Worm (Caenorhabditis elegans) whole organism, L4/young adult: ENCODE results near the gene srw-68.

Experiments used
- W03F9.2 ChIP-seq: fragments of 150-350 bp; optimal IDR thresholded peaks from 2 replicates; lab custom pipeline; 2014; ENCODE audit warnings: missing biosample characterization, missing genetic modification characterization
- dao-5 ChIP-seq: sonication (generic microtip); optimal IDR thresholded peaks from 2 replicates; lab custom pipeline; 2016; ENCODE audit warnings: missing genotype, missing genetic modification characterization, moderate library complexity, missing compliant biosample characterization
- him-1 ChIP-seq: sonication (generic microtip); optimal IDR thresholded peaks from 2 replicates; lab custom pipeline; 2016; ENCODE audit warnings: missing genotype, missing genetic modification reagents, missing genetic modification characterization, missing compliant biosample characterization

Gene srw-68

DNA sequence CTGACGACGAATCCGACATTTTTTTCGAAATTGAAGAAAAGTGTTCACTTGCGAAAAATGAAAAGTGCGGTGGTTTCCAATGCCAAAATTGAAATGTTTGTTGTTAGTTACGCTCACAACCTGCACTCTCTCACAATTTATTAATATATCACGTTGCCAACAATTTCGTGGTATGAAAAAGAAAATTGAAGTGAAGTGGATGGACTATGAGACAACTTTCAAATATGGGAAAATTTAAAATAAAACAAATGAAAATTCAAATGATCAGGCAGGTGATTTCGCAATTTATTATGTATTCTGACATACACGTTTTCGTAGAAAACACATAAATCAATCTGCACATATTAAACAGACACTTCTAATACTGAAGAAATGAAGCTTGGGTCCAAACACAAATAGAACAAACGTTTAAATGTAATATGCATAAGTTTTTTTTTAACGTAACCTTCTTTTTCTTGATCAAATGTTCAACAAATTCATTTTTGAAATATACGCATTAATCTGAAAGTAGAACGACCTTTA lies 40.4 kb downstream of the srw-68 start, which contains the start of gene srp-6:
Gene srp-6 (minus strand): TSS at position 51 of the 522 bp plus-strand sequence.
- no peak for TF ChIP-seq him-1 (tag; lab: Kevin White, UChicago)

DNA sequence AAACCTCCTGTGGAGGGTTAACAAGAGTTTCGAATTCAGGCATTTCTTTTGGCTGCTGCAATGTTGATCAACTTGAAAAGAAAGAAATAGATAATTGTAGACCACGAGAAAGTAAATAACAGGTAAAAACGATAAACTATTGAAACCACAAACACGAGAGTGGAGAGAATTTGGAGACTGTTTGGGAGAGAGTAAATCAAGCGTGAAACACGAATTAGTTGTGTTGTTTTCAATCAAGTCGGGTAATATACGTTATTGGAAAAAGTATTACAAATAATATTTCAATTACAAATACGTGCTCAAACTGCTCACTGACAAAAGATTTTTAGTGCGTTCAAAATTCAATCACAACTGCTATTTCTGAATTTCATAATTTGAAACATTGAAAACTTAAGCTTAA lies 45.5 kb downstream of the srw-68 start, which contains the start of gene C03G6.17:
Gene C03G6.17 (minus strand): TSS at position 101 of the 400 bp plus-strand sequence.
- no peak for TF ChIP-seq him-1 (tag; lab: Kevin White, UChicago)
- no peak for TF ChIP-seq dao-5
- TF ChIP-seq W03F9.2 (tag; lab: Kevin White, UChicago): no peak

DNA sequence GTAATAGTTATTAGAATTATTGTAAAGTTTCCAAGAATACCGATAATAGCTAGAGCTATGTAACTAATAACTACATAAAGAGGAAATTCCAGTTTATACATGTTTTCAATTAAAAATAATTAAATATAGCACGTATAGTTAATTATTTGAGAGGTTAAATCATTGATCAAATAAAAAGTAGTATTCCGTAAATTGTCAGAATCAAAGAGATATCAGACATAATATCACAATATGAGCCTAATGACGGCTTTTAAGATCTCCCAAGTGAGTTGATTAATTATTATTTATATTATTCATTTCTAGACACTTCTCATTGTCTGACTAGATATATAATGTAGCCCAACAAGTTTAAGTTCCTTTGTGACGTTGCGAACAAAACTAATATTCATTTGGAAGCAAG lies 47.1 kb downstream of the srw-68 start, which contains the start of gene srsx-24:
Gene srsx-24 (minus strand): TSS at position 101 of the 400 bp plus-strand sequence.
- no peak for TF ChIP-seq W03F9.2 (tag; lab: Kevin White, UChicago)
